Fruit fly (Drosophila melanogaster) whole organism, wandering third instar larva: ENCODE data around the gene Bro.
A peak's percentile ranks its signal among the peaks of the same experiment; 100 is the strongest.

Source experiments
- CG32264 ChIP-seq: fragments of 200-800 bp; sonication (Bioruptor generic); optimal IDR thresholded peaks from 2 replicates; lab custom pipeline; 2016; ENCODE audit warnings: missing biosample characterization, missing genetic modification characterization
- Dfd ChIP-seq: fragments of >200 bp; optimal IDR thresholded peaks from 2 replicates; lab custom pipeline; 2017; ENCODE audit warnings: missing biosample characterization, missing genetic modification characterization
- br ChIP-seq: fragments of 200-800 bp; sonication (Bioruptor generic); optimal IDR thresholded peaks from 2 replicates; lab custom pipeline; 2016; ENCODE audit warnings: missing biosample characterization, missing genetic modification characterization
- dmrt93B ChIP-seq: fragments of 200-800 bp; sonication (Bioruptor generic); optimal IDR thresholded peaks from 2 replicates; lab custom pipeline; 2018; ENCODE audit warnings: missing biosample characterization, mild to moderate bottlenecking, missing genetic modification characterization
- h ChIP-seq: fragments of 200-800 bp; sonication (Bioruptor generic); optimal IDR thresholded peaks from 3 replicates; lab custom pipeline; 2016; ENCODE audit warnings: missing biosample characterization, mild to moderate bottlenecking, missing genetic modification characterization
- psq ChIP-seq: fragments of 200-800 bp; sonication (Bioruptor generic); optimal IDR thresholded peaks from 3 replicates; lab custom pipeline; 2017; ENCODE audit warnings: missing biosample characterization, mild to moderate bottlenecking, missing genetic modification characterization, moderate library complexity

dm6 chr3L:1679394-1679793, 31.7 kb downstream of the Bro start:
- TF ChIP-seq psq (GFP tag; lab: Kevin White, UChicago) (no peak), CG32264 (GFP tag; lab: Kevin White, UChicago) (no peak), Dfd (GFP tag; lab: Kevin White, UChicago) (no peak), br (no peak), dmrt93B (no peak), h (GFP tag; lab: Kevin White, UChicago) (peak; percentile 11)
